Worm (Caenorhabditis elegans): ENCODE data around the gene C35D10.17.

C35D10.17 gene

ce11 chrIII:4899728-4900127 is 32.9 kb downstream of the C35D10.17 start (continued):
- TF ChIP-seq cey-2 (tag; optimal IDR thresholded peaks at IDR 0.05; ENCODE audit: borderline replicate concordance, insufficient read depth) (peak; percentile 9), ctbp-1 (GFP tag; IDR thresholded peaks at IDR 0.05) (peak; percentile 99), Y5F2A.4 (GFP tag; optimal IDR thresholded peaks at IDR 0.05) (peak; percentile 85), lin-15B (tag; optimal IDR thresholded peaks at IDR 0.05) (peak; percentile 71), duxl-1 (tag; optimal IDR thresholded peaks at IDR 0.05; ENCODE audit: poor library complexity) (peak; percentile 93), tra-1 (GFP tag; IDR thresholded peaks at IDR 0.05) (peak; percentile 99), F26F4.8 (GFP tag; conservative IDR thresholded peaks at IDR 0.05) (peak; percentile 75), lin-39 (tag; optimal IDR thresholded peaks at IDR 0.05) (no peak), dve-1 (tag; optimal IDR thresholded peaks at IDR 0.05; ENCODE audit: insufficient read depth) (peak; percentile 100), nhr-41 (GFP tag; IDR thresholded peaks at IDR 0.05) (peak; percentile 99), fkh-10 (GFP tag; optimal IDR thresholded peaks at IDR 0.05) (peak; percentile 99), fos-1 (tag; optimal IDR thresholded peaks at IDR 0.05) (no peak), nhr-6 (tag; optimal IDR thresholded peaks at IDR 0.05) (peak; percentile 97), daf-12 (tag; optimal IDR thresholded peaks at IDR 0.05) (no peak), snpc-4 (tag; optimal IDR thresholded peaks at IDR 0.05) (peak; percentile 12), nhr-76 (tag; optimal IDR thresholded peaks at IDR 0.05) (peak; percentile 83), vab-7 (GFP tag; IDR thresholded peaks at IDR 0.05) (peak; percentile 97), pqm-1 (tag; optimal IDR thresholded peaks at IDR 0.05) (peak; percentile 31), spr-1 (tag; optimal IDR thresholded peaks at IDR 0.05) (peak; percentile 96), nhr-10 (tag; optimal IDR thresholded peaks at IDR 0.05) (peak; percentile 96), nhr-102 (tag; optimal IDR thresholded peaks at IDR 0.05) (peak; percentile 98), lin-29 (GFP tag; IDR thresholded peaks at IDR 0.05) (peak; percentile 94), zip-11 (GFP tag; IDR thresholded peaks at IDR 0.05) (no peak), attf-4 (tag; optimal IDR thresholded peaks at IDR 0.05) (no peak), ama-1 (optimal IDR thresholded peaks at IDR 0.05) (peak; percentile 68), ces-1 (GFP tag; optimal IDR thresholded peaks at IDR 0.05) (peak; percentile 70), mep-1 (tag; optimal IDR thresholded peaks at IDR 0.05) (peak; percentile 99), egl-43 (GFP tag; IDR thresholded peaks at IDR 0.05) (peak; percentile 98), egl-27 (tag; optimal IDR thresholded peaks at IDR 0.05) (peak; percentile 62), lim-7 (GFP tag; IDR thresholded peaks at IDR 0.05) (peak; percentile 73), nhr-28 (tag; optimal IDR thresholded peaks at IDR 0.05) (peak; percentile 98), snpc-1.2 (GFP tag; IDR thresholded peaks at IDR 0.05) (peak; percentile 78), lin-38 (GFP tag; IDR thresholded peaks at IDR 0.05) (peak; percentile 94), php-3 (GFP tag; IDR thresholded peaks at IDR 0.05) (peak; percentile 97), madf-9 (GFP tag; conservative IDR thresholded peaks at IDR 0.05) (peak; percentile 97), aly-2 (tag; optimal IDR thresholded peaks at IDR 0.05) (no peak), ceh-62 (tag; optimal IDR thresholded peaks at IDR 0.05) (no peak), nhr-25 (tag; optimal IDR thresholded peaks at IDR 0.05; ENCODE audit: borderline replicate concordance, insufficient read depth) (peak; percentile 98), mxl-2 (GFP tag; conservative IDR thresholded peaks at IDR 0.05) (peak; percentile 88), nhr-11 (tag; optimal IDR thresholded peaks at IDR 0.05) (peak; percentile 99), zfp-2 (tag; optimal IDR thresholded peaks at IDR 0.05) (peak; percentile 96), mdt-29 (GFP tag; IDR thresholded peaks at IDR 0.05) (peak; percentile 98), dmd-8 (GFP tag; IDR thresholded peaks at IDR 0.05) (peak; percentile 58; the same call in 1 of the 2 replicates), lin-13 (GFP tag; optimal IDR thresholded peaks at IDR 0.05) (peak; percentile 97), unc-62 (GFP tag; optimal IDR thresholded peaks at IDR 0.05 in 1 of 2) (peak; percentile 28 to 100), unc-62 (tag; optimal IDR thresholded peaks at IDR 0.05) (no peak), gei-8 (GFP tag; optimal IDR thresholded peaks at IDR 0.05) (peak; percentile 99), Y105C5A.15 (GFP tag; IDR thresholded peaks at IDR 0.05) (no peak), nhr-111 (GFP tag; optimal IDR thresholded peaks at IDR 0.05) (peak; percentile 57), unc-39 (tag; optimal IDR thresholded peaks at IDR 0.05) (peak; percentile 90), tag-97 (GFP tag; IDR thresholded peaks at IDR 0.05) (no peak), Y48G9A.11 (GFP tag; IDR thresholded peaks at IDR 0.05) (peak; percentile 81)

All from whole organism, L4 larva.